Worm (Caenorhabditis elegans) whole organism, L3 larva: ENCODE measurements around the gene B0244.9.

ENCODE experiments used
- ceh-82 ChIP-seq: fragments of 150-350 bp; optimal IDR thresholded peaks from 2 replicates; lab custom pipeline; 2014; ENCODE audit warnings: missing biosample characterization, missing genetic modification characterization
- nhr-12 ChIP-seq: fragments of 150-350 bp; optimal IDR thresholded peaks from 2 replicates; lab custom pipeline; 2014; ENCODE audit warnings: missing biosample characterization, missing genetic modification characterization
- nhr-77 ChIP-seq: fragments of 150-350 bp; optimal IDR thresholded peaks from 2 replicates; lab custom pipeline; 2014; ENCODE audit warnings: missing biosample characterization, missing genetic modification characterization
- zag-1 ChIP-seq: fragments of 150-350 bp; optimal IDR thresholded peaks from 2 replicates; lab custom pipeline; 2014; ENCODE audit warnings: missing biosample characterization, missing genetic modification characterization

ce11 chrIII:5748360-5748759 is 17.5 kb upstream of the B0244.9 start:
- TF ChIP-seq zag-1 (no peak), ceh-82 (tag; lab: Kevin White, UChicago) (no peak), nhr-77 (no peak), nhr-12 (no peak)
